Fruit fly (Drosophila melanogaster) whole organism, adult: Measurements from ENCODE around the gene verm.

Experiments
- CG11617 ChIP-seq: fragments of 200-800 bp; sonication (Bioruptor generic); optimal IDR thresholded peaks from 2 replicates; lab custom pipeline; 2017; ENCODE audit warnings: mild to moderate bottlenecking, missing biosample characterization, missing genetic modification reagents, missing genetic modification characterization
- CG12768 ChIP-seq: fragments of 200-800 bp; sonication (Bioruptor generic); optimal IDR thresholded peaks from 2 replicates; lab custom pipeline; 2017; ENCODE audit warnings: missing biosample characterization, missing genetic modification characterization, mild to moderate bottlenecking, moderate library complexity, missing genetic modification reagents
- CG14711 ChIP-seq: fragments of 200-800 bp; sonication (Bioruptor generic); optimal IDR thresholded peaks from 2 replicates; lab custom pipeline; 2018; ENCODE audit warnings: missing biosample characterization, mild to moderate bottlenecking, missing genetic modification characterization, moderate library complexity
- CG1620 ChIP-seq: fragments of 200-800 bp; sonication (Bioruptor generic); optimal IDR thresholded peaks from 2 replicates; lab custom pipeline; 2016; ENCODE audit warnings: missing biosample characterization, missing genetic modification characterization
- CG33017 ChIP-seq: fragments of 200-800 bp; sonication (Bioruptor generic); optimal IDR thresholded peaks from 2 replicates; lab custom pipeline; 2018; ENCODE audit warnings: missing biosample characterization, mild to moderate bottlenecking, missing genetic modification characterization, moderate library complexity
- CG5204 ChIP-seq: fragments of 200-800 bp; sonication (Bioruptor generic); optimal IDR thresholded peaks from 2 replicates; lab custom pipeline; 2016; ENCODE audit warnings: missing biosample characterization, missing genetic modification characterization
- CG7045 ChIP-seq: fragments of 200-800 bp; sonication (Bioruptor generic); optimal IDR thresholded peaks from 2 replicates; lab custom pipeline; 2017; ENCODE audit warnings: missing biosample characterization, mild to moderate bottlenecking, missing genetic modification characterization
- CG7101 ChIP-seq: fragments of 200-800 bp; sonication (Bioruptor generic); optimal IDR thresholded peaks from 2 replicates; lab custom pipeline; 2018; ENCODE audit warnings: missing biosample characterization, mild to moderate bottlenecking, missing genetic modification characterization, moderate library complexity
- Crg-1 ChIP-seq: fragments of 200-800 bp; sonication (Bioruptor generic); optimal IDR thresholded peaks from 2 replicates; lab custom pipeline; 2016; ENCODE audit warnings: missing biosample characterization, missing genetic modification characterization
- Hr96 ChIP-seq: fragments of 200-800 bp; sonication (Bioruptor generic); optimal IDR thresholded peaks from 2 replicates; lab custom pipeline; 2016; ENCODE audit warnings: missing biosample characterization, missing genetic modification characterization
- Mnt ChIP-seq: fragments of 200-800 bp; sonication (Bioruptor generic); optimal IDR thresholded peaks from 2 replicates; lab custom pipeline; 2016; ENCODE audit warnings: missing biosample characterization, mild to moderate bottlenecking, missing genetic modification characterization
- bab1 ChIP-seq: fragments of 200-800 bp; sonication (Bioruptor generic); optimal IDR thresholded peaks from 3 replicates; lab custom pipeline; 2019; ENCODE audit warnings: missing biosample characterization, mild to moderate bottlenecking, missing genetic modification characterization, moderate library complexity
- cic ChIP-seq: fragments of 200-800 bp; sonication (Bioruptor generic); optimal IDR thresholded peaks from 2 replicates; lab custom pipeline; 2017; ENCODE audit warnings: missing biosample characterization, mild to moderate bottlenecking, missing genetic modification characterization, moderate library complexity
- cnc ChIP-seq, 2 experiments: fragments of >200 bp; optimal IDR thresholded peaks; 2 replicates each; lab custom pipeline; 2017
- kay ChIP-seq: fragments of 200-800 bp; sonication (Bioruptor generic); peaks from one replicate; lab custom pipeline; 2016; ENCODE audit warnings: missing biosample characterization, missing genetic modification characterization, borderline replicate concordance
- ovo ChIP-seq: fragments of 200-800 bp; sonication (Bioruptor generic); optimal IDR thresholded peaks from 2 replicates; lab custom pipeline; 2016; ENCODE audit warnings: missing biosample characterization, missing genetic modification characterization
- pad ChIP-seq: fragments of 200-800 bp; sonication (Bioruptor generic); optimal IDR thresholded peaks from 3 replicates; lab custom pipeline; 2017; ENCODE audit warnings: missing biosample characterization, missing genetic modification characterization, mild to moderate bottlenecking, moderate library complexity, missing genetic modification reagents
- tj ChIP-seq: fragments of 200-800 bp; sonication (Bioruptor generic); optimal IDR thresholded peaks from 3 replicates; lab custom pipeline; 2017; ENCODE audit warnings: missing biosample characterization, mild to moderate bottlenecking, missing genetic modification characterization, moderate library complexity
- toe ChIP-seq: fragments of 200-800 bp; sonication (Bioruptor generic); optimal IDR thresholded peaks from 2 replicates; lab custom pipeline; 2016; ENCODE audit warnings: missing biosample characterization, missing genetic modification characterization

Gene verm

dm6 chr3L:19687200-19687687 lies 7.8 kb downstream of the verm start, which contains the start of the genes CG8765 and Gbeta76C:
Gene CG8765, minus strand, starts transcription at chr3L:19687353.
Gene Gbeta76C, plus strand, starts transcription at chr3L:19687637.
- TF ChIP-seq CG12768 (GFP tag; lab: Kevin White, UChicago) (no peak), tj (no peak), pad (GFP tag; lab: Kevin White, UChicago) (peak; percentile 49), Crg-1 (peak; percentile 62), ovo (peak; percentile 31), CG14711 (tag; lab: Kevin White, UChicago) (peak; percentile 41), Mnt (GFP tag; lab: Kevin White, UChicago) (peak; percentile 38), cnc (optimal IDR thresholded peaks at IDR 0.05; lab: Kevin White, UChicago) (no peak), bab1 (GFP tag; lab: Kevin White, UChicago) (peak; percentile 83), CG1620 (GFP tag; lab: Kevin White, UChicago) (peak; percentile 71), CG7101 (tag; lab: Kevin White, UChicago) (peak; percentile 9), CG11617 (GFP tag; lab: Kevin White, UChicago) (no peak), CG33017 (peak; percentile 42), cic (GFP tag; lab: Kevin White, UChicago) (peak; percentile 41), Hr96 (GFP tag; lab: Kevin White, UChicago) (peak; percentile 23)

- no peak for TF ChIP-seq cnc (optimal IDR thresholded peaks at IDR 0.05; lab: Kevin White, UChicago)
- no peak for TF ChIP-seq bab1 (GFP tag; lab: Kevin White, UChicago)
- no peak for TF ChIP-seq Hr96 (GFP tag; lab: Kevin White, UChicago)
- no peak for TF ChIP-seq Crg-1
- no peak for TF ChIP-seq CG7045 (GFP tag; lab: Kevin White, UChicago)
- TF ChIP-seq CG5204 (GFP tag; lab: Kevin White, UChicago), result no peak
Observed at dm6 chr3L:19683520-19683919, 11.5 kb downstream of the verm start.

- TF ChIP-seq CG5204 (GFP tag; lab: Kevin White, UChicago), result no peak
- TF ChIP-seq CG12768 (GFP tag; lab: Kevin White, UChicago), result no peak
- TF ChIP-seq tj, result no peak
- no peak for TF ChIP-seq Crg-1
- TF ChIP-seq bab1 (GFP tag; lab: Kevin White, UChicago), result no peak
Observed at dm6 chr3L:19682902-19683301, 12.2 kb downstream of the verm start.

dm6 chr3L:19676050-19676449 lies 19.0 kb downstream of the verm start:
- no peak for TF ChIP-seq Mnt (GFP tag; lab: Kevin White, UChicago)
- no peak for TF ChIP-seq tj
- no peak for TF ChIP-seq cic (GFP tag; lab: Kevin White, UChicago)
- no peak for TF ChIP-seq bab1 (GFP tag; lab: Kevin White, UChicago)
- TF ChIP-seq CG14711 (tag; lab: Kevin White, UChicago), result no peak
- TF ChIP-seq kay (GFP tag; lab: Kevin White, UChicago), result no peak
- TF ChIP-seq toe (GFP tag; lab: Kevin White, UChicago), result no peak
- no peak for TF ChIP-seq pad (GFP tag; lab: Kevin White, UChicago)
- TF ChIP-seq cnc (optimal IDR thresholded peaks at IDR 0.05; lab: Kevin White, UChicago), result no peak

- TF ChIP-seq CG14711 (tag; lab: Kevin White, UChicago) (no peak), CG33017 (no peak), Mnt (GFP tag; lab: Kevin White, UChicago) (no peak), cnc (optimal IDR thresholded peaks at IDR 0.05; lab: Kevin White, UChicago) (no peak), pad (GFP tag; lab: Kevin White, UChicago) (no peak), cic (GFP tag; lab: Kevin White, UChicago) (no peak), CG11617 (GFP tag; lab: Kevin White, UChicago) (no peak), kay (GFP tag; lab: Kevin White, UChicago) (no peak), ovo (no peak), toe (GFP tag; lab: Kevin White, UChicago) (no peak), tj (no peak)
Observed at dm6 chr3L:19674317-19674716, 20.7 kb downstream of the verm start.

- TF ChIP-seq Crg-1, result no peak
- TF ChIP-seq CG1620 (GFP tag; lab: Kevin White, UChicago), result no peak
- TF ChIP-seq tj, result no peak
- TF ChIP-seq CG12768 (GFP tag; lab: Kevin White, UChicago), result no peak
- TF ChIP-seq Mnt (GFP tag; lab: Kevin White, UChicago), result no peak
Observed at dm6 chr3L:19670492-19670891, 24.6 kb downstream of the verm start.

- TF ChIP-seq Mnt (GFP tag; lab: Kevin White, UChicago) (no peak), CG7101 (tag; lab: Kevin White, UChicago) (no peak), CG11617 (GFP tag; lab: Kevin White, UChicago) (no peak), cic (GFP tag; lab: Kevin White, UChicago) (no peak), cnc (optimal IDR thresholded peaks at IDR 0.05; lab: Kevin White, UChicago) (no peak), bab1 (GFP tag; lab: Kevin White, UChicago) (no peak)
Observed at dm6 chr3L:19665059-19665626, 29.9 kb downstream of the verm start.
